Worm (Caenorhabditis elegans): ENCODE measurements around the gene B0250.5.

DNA sequence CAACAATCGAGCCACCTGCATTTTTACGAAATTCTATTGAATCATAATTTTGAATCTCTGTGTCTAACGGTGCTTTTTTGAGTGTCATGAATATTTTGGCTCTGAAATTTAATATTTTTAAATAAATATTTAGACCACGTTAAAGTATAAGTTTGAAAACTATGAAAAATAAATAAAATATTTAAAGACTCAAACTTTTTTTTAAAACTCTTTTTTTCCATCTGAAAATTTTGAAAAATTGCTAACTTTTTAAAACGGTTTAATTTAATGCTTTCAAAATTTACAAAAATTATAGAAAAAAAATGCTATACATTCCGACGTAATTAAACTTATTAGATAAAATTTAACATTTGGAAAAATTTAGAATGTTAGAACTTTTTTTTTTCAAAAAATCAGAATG, 50.4 kb downstream of the B0250.5 start, which contains the start of gene slc-36.3:
- TF ChIP-seq tbx-8 (GFP tag; optimal IDR thresholded peaks at IDR 0.05) (no peak), unc-62 (GFP tag; optimal IDR thresholded peaks at IDR 0.05) (no peak), lin-32 (GFP tag; optimal IDR thresholded peaks at IDR 0.05) (no peak), ceh-39 (tag; optimal IDR thresholded peaks at IDR 0.05) (no peak), elt-3 (tag; optimal IDR thresholded peaks at IDR 0.05) (no peak), nhr-12 (tag; optimal IDR thresholded peaks at IDR 0.05) (no peak), lsy-2 (tag; optimal IDR thresholded peaks at IDR 0.05) (no peak), mab-5 (tag; optimal IDR thresholded peaks at IDR 0.05) (no peak), mep-1 (tag; optimal IDR thresholded peaks at IDR 0.05) (no peak), M03D4.4 (tag; optimal IDR thresholded peaks at IDR 0.05) (no peak), zip-8 (tag; optimal IDR thresholded peaks at IDR 0.05) (no peak), unc-120 (tag; optimal IDR thresholded peaks at IDR 0.05; ENCODE audit: poor library complexity, severe bottlenecking) (no peak)
